Fruit fly (Drosophila melanogaster) whole organism, prepupa: ENCODE results near the gene Kmn2.

Source experiments
- CG11902 ChIP-seq: fragments of 200-800 bp; sonication (Bioruptor generic); optimal IDR thresholded peaks from 3 replicates; lab custom pipeline; 2016; ENCODE audit warnings: missing biosample characterization, missing genetic modification characterization
- Eip75B ChIP-seq: fragments of 200-800 bp; sonication (Bioruptor generic); optimal IDR thresholded peaks from 3 replicates; lab custom pipeline; 2016; ENCODE audit warnings: missing biosample characterization, missing genetic modification characterization
- Ets21C ChIP-seq: fragments of 200-800 bp; sonication (Bioruptor generic); optimal IDR thresholded peaks from 3 replicates; lab custom pipeline; 2016; ENCODE audit warnings: missing biosample characterization, missing genetic modification characterization
- Ets96B ChIP-seq: fragments of 200-800 bp; optimal IDR thresholded peaks from 2 replicates; lab custom pipeline; 2019; ENCODE audit warnings: missing biosample characterization, mild to moderate bottlenecking, missing genetic modification characterization, moderate library complexity
- Hr39 ChIP-seq: fragments of 200-800 bp; sonication (Bioruptor generic); optimal IDR thresholded peaks from 2 replicates; lab custom pipeline; 2016; ENCODE audit warnings: missing biosample characterization, missing genetic modification characterization
- Lpt ChIP-seq: fragments of 200-800 bp; sonication (Bioruptor generic); optimal IDR thresholded peaks from 3 replicates; lab custom pipeline; 2016; ENCODE audit warnings: missing biosample characterization, missing genetic modification characterization
- Met ChIP-seq: fragments of 200-800 bp; sonication (Bioruptor generic); optimal IDR thresholded peaks from 3 replicates; lab custom pipeline; 2016; ENCODE audit warnings: missing biosample characterization, missing genetic modification characterization
- Smox ChIP-seq: fragments of 200-800 bp; sonication (Bioruptor generic); optimal IDR thresholded peaks from 3 replicates; lab custom pipeline; 2016; ENCODE audit warnings: missing biosample characterization, missing genetic modification characterization
- fkh ChIP-seq: fragments of 200-800 bp; sonication (Bioruptor generic); optimal IDR thresholded peaks from 3 replicates; lab custom pipeline; 2017; ENCODE audit warnings: missing biosample characterization, mild to moderate bottlenecking, missing genetic modification characterization, moderate library complexity

dm6 chr3R:7978379-7979009, 22.6 kb downstream of the Kmn2 start, which contains the start of the genes CD98hc and Os-C:
- no peak for TF ChIP-seq Lpt (GFP tag; lab: Kevin White, UChicago)
- TF ChIP-seq Eip75B (GFP tag; lab: Kevin White, UChicago), result no peak
- no peak for TF ChIP-seq Smox (GFP tag; lab: Kevin White, UChicago)
- TF ChIP-seq Ets96B (tag; lab: Kevin White, UChicago), result no peak
- no peak for TF ChIP-seq CG11902 (GFP tag; lab: Kevin White, UChicago)
- no peak for TF ChIP-seq fkh (GFP tag; lab: Kevin White, UChicago)
- TF ChIP-seq Hr39 (GFP tag; lab: Kevin White, UChicago), result no peak
- TF ChIP-seq Met (GFP tag; lab: Kevin White, UChicago), result no peak
- no peak for TF ChIP-seq Ets21C (GFP tag; lab: Kevin White, UChicago)
